Worm (Caenorhabditis elegans) whole organism, young adult: ENCODE data around the gene asp-17.

Experiments
- B0035.1 ChIP-seq: sonication (generic microtip); optimal IDR thresholded peaks from 2 replicates; lab custom pipeline; 2016; ENCODE audit warnings: missing genetic modification characterization, mild to moderate bottlenecking, missing compliant biosample characterization, missing genotype, missing genetic modification reagents
- B0336.3 ChIP-seq: fragments of 200-800 bp; sonication (Bioruptor generic); IDR thresholded peaks from 2 replicates; pipeline ENCODE4 v1.3.6; 2022; ENCODE audit warnings: missing genetic modification characterization, missing compliant biosample characterization
- F22D6.2 ChIP-seq: sonication (generic microtip); optimal IDR thresholded peaks from 2 replicates; lab custom pipeline; 2016; ENCODE audit warnings: mild to moderate bottlenecking, missing genetic modification characterization, missing compliant biosample characterization
- F49E8.2 ChIP-seq: sonication (generic microtip); optimal IDR thresholded peaks from 3 replicates; lab custom pipeline; 2017; ENCODE audit warnings: missing genetic modification characterization, mild to moderate bottlenecking, missing compliant biosample characterization, antibody characterized with exemption, moderate library complexity; ENCODE audit not compliant: insufficient read depth
- Y53F4B.3 ChIP-seq: fragments of 200-800 bp; sonication (Bioruptor generic); IDR thresholded peaks from 2 replicates; pipeline ENCODE4 v1.3.6; 2022; ENCODE audit warnings: missing genetic modification reagents, missing genetic modification characterization, missing compliant biosample characterization
- Y53G8AR.9 ChIP-seq: fragments of 200-800 bp; sonication (Bioruptor generic); conservative IDR thresholded peaks from 2 replicates; pipeline ENCODE4 v1.3.6; 2022; ENCODE audit warnings: missing genetic modification reagents, missing genetic modification characterization, missing compliant biosample characterization
- Y67H2A.10 ChIP-seq: fragments of 200-800 bp; sonication (Bioruptor generic); conservative IDR thresholded peaks from 2 replicates; pipeline ENCODE4 v1.3.6; 2022; ENCODE audit warnings: missing genetic modification reagents, missing genetic modification characterization, missing compliant biosample characterization
- Y79H2A.3 ChIP-seq: fragments of 200-800 bp; sonication (Bioruptor generic); conservative IDR thresholded peaks from 2 replicates; pipeline ENCODE4 v1.3.6; 2022; ENCODE audit warnings: missing genetic modification reagents, missing genetic modification characterization, missing compliant biosample characterization
- Y95B8A.8 ChIP-seq: fragments of 200-800 bp; sonication (Bioruptor generic); IDR thresholded peaks from 2 replicates; pipeline ENCODE4 v1.3.6; 2022; ENCODE audit warnings: missing genetic modification reagents, missing genetic modification characterization, missing compliant biosample characterization
- ZK185.1 ChIP-seq: sonication (generic microtip); optimal IDR thresholded peaks from 2 replicates; lab custom pipeline; 2016; ENCODE audit warnings: mild to moderate bottlenecking, missing genetic modification characterization, missing compliant biosample characterization; ENCODE audit not compliant: poor library complexity, severe bottlenecking
- atf-7 ChIP-seq: sonication (generic microtip); optimal IDR thresholded peaks from 2 replicates; lab custom pipeline; 2017; ENCODE audit warnings: mild to moderate bottlenecking, missing genetic modification characterization, missing compliant biosample characterization
- athp-1 ChIP-seq: sonication (generic microtip); optimal IDR thresholded peaks from 2 replicates; lab custom pipeline; 2017; ENCODE audit warnings: mild to moderate bottlenecking, missing genetic modification characterization, missing compliant biosample characterization
- ccch-3 ChIP-seq: fragments of 200-800 bp; sonication (Bioruptor generic); optimal IDR thresholded peaks from 2 replicates; lab custom pipeline; 2018; ENCODE audit warnings: mild to moderate bottlenecking, missing genetic modification characterization, missing compliant biosample characterization
- cebp-2 ChIP-seq: fragments of 200-800 bp; sonication (Bioruptor generic); IDR thresholded peaks from 2 replicates; pipeline ENCODE4 v1.3.6; 2022; ENCODE audit warnings: missing genetic modification characterization, missing compliant biosample characterization
- ceh-58 ChIP-seq: fragments of 200-800 bp; sonication (Bioruptor generic); IDR thresholded peaks from 2 replicates; pipeline ENCODE4 v1.3.6; 2022; ENCODE audit warnings: missing genetic modification characterization, missing compliant biosample characterization
- chd-7 ChIP-seq: sonication (generic microtip); optimal IDR thresholded peaks from 2 replicates; lab custom pipeline; 2016; ENCODE audit warnings: mild to moderate bottlenecking, missing genetic modification characterization, moderate library complexity, missing compliant biosample characterization
- die-1 ChIP-seq: sonication (generic microtip); optimal IDR thresholded peaks from 2 replicates; lab custom pipeline; 2016; ENCODE audit warnings: missing genotype, mild to moderate bottlenecking, missing genetic modification characterization, missing compliant biosample characterization
- dox-1 ChIP-seq: fragments of 200-800 bp; sonication (Bioruptor generic); IDR thresholded peaks from 2 replicates; pipeline ENCODE4 v1.3.6; 2022; ENCODE audit warnings: missing genetic modification reagents, missing genetic modification characterization, missing compliant biosample characterization
- dpff-1 ChIP-seq: sonication (generic microtip); optimal IDR thresholded peaks from 2 replicates; lab custom pipeline; 2017; ENCODE audit warnings: mild to moderate bottlenecking, missing genetic modification characterization, missing compliant biosample characterization
- dpl-1 ChIP-seq: fragments of 150-350 bp; optimal IDR thresholded peaks from 2 replicates; lab custom pipeline; 2014; ENCODE audit warnings: missing biosample characterization, missing genetic modification reagents, missing genetic modification characterization
- egrh-3 ChIP-seq: fragments of 200-800 bp; sonication (Bioruptor generic); IDR thresholded peaks from 2 replicates; pipeline ENCODE4 v1.3.6; 2022; ENCODE audit warnings: missing genetic modification reagents, missing genetic modification characterization, missing compliant biosample characterization
- ekl-4 ChIP-seq: fragments of 200-800 bp; sonication (Bioruptor generic); IDR thresholded peaks from 2 replicates; pipeline ENCODE4 v1.3.6; 2022; ENCODE audit warnings: missing genetic modification reagents, missing genetic modification characterization, missing compliant biosample characterization
- hmg-1.2 ChIP-seq: fragments of 200-800 bp; sonication (Bioruptor generic); IDR thresholded peaks from 2 replicates; pipeline ENCODE4 v1.3.6; 2022; ENCODE audit warnings: missing genetic modification reagents, missing genetic modification characterization, missing compliant biosample characterization
- hrde-1 ChIP-seq: sonication (generic microtip); optimal IDR thresholded peaks from 2 replicates; lab custom pipeline; 2016; ENCODE audit warnings: missing genetic modification characterization, mild to moderate bottlenecking, missing compliant biosample characterization, moderate library complexity, missing genotype, missing genetic modification reagents, borderline replicate concordance
- hsf-1 ChIP-seq: fragments of 200-800 bp; sonication (Bioruptor generic); IDR thresholded peaks from 2 replicates; pipeline ENCODE4 v1.3.6; 2022; ENCODE audit warnings: missing genetic modification reagents, missing genetic modification characterization, missing compliant biosample characterization
- lag-1 ChIP-seq: fragments of 200-800 bp; sonication (Bioruptor generic); IDR thresholded peaks from 2 replicates; pipeline ENCODE4 v1.3.6; 2022; ENCODE audit warnings: missing genetic modification reagents, missing genetic modification characterization, missing compliant biosample characterization
- lin-35 ChIP-seq, 3 experiments: fragments of 150-350 bp in 2 of 3; sonication (generic microtip) in 1 of 3; optimal IDR thresholded peaks; 2 replicates each; lab custom pipeline; 2014 to 2018; ENCODE audit warnings: missing biosample characterization in 3 of 3, missing genetic modification characterization in 3 of 3, missing genetic modification reagents in 3 of 3
- lin-54 ChIP-seq: fragments of 200-800 bp; sonication (Bioruptor generic); optimal IDR thresholded peaks from 2 replicates; lab custom pipeline; 2018; ENCODE audit warnings: mild to moderate bottlenecking, missing genetic modification characterization, missing compliant biosample characterization
- madf-3 ChIP-seq: fragments of 200-800 bp; sonication (Bioruptor generic); IDR thresholded peaks from 2 replicates; pipeline ENCODE4 v1.3.6; 2022; ENCODE audit warnings: missing genetic modification reagents, missing genetic modification characterization, missing compliant biosample characterization
- madf-6 ChIP-seq: fragments of 200-800 bp; sonication (Bioruptor generic); IDR thresholded peaks from 2 replicates; pipeline ENCODE4 v1.3.6; 2022; ENCODE audit warnings: missing genetic modification reagents, missing genetic modification characterization, missing compliant biosample characterization
- nfyb-1 ChIP-seq: fragments of 200-800 bp; sonication (Bioruptor generic); IDR thresholded peaks from 2 replicates; pipeline ENCODE4 v1.3.6; 2022; ENCODE audit warnings: missing genetic modification reagents, missing genetic modification characterization, missing compliant biosample characterization
- nhr-120 ChIP-seq: fragments of 200-800 bp; sonication (Bioruptor generic); IDR thresholded peaks from 2 replicates; pipeline ENCODE4 v1.3.6; 2022; ENCODE audit warnings: missing genetic modification characterization, missing compliant biosample characterization
- nhr-80 ChIP-seq: sonication (generic microtip); optimal IDR thresholded peaks from 2 replicates; lab custom pipeline; 2016; ENCODE audit warnings: missing genetic modification characterization, missing compliant biosample characterization
- rpc-1 ChIP-seq, 2 experiments: fragments of 150-350 bp in 1 of 2; sonication (generic microtip) in 1 of 2; optimal IDR thresholded peaks; 2 replicates each; lab custom pipeline; 2014 to 2018; ENCODE audit warnings: missing biosample characterization in 1 of 2, missing genetic modification characterization in 1 of 2, missing genetic modification reagents in 1 of 2, missing genotype in 1 of 2
- snpc-1.3 ChIP-seq: sonication (generic microtip); optimal IDR thresholded peaks from 2 replicates; lab custom pipeline; 2017; ENCODE audit warnings: missing genetic modification characterization, mild to moderate bottlenecking, missing compliant biosample characterization, antibody characterized with exemption, moderate library complexity, missing genotype, missing genetic modification reagents; ENCODE audit not compliant: insufficient read depth
- snpc-4 ChIP-seq, 5 experiments: fragments of 150-350 bp in 1 of 5; sonication (generic microtip) in 4 of 5; optimal IDR thresholded peaks; 2 replicates each; lab custom pipeline; 2014 to 2018; ENCODE audit warnings: missing genetic modification characterization in 5 of 5, missing biosample characterization in 3 of 5, antibody characterized with exemption in 2 of 5, mild to moderate bottlenecking in 2 of 5, missing compliant biosample characterization in 2 of 5, missing genotype in 2 of 5, moderate library complexity in 2 of 5, missing genetic modification reagents in 1 of 5
- sptf-2 ChIP-seq: fragments of 200-800 bp; sonication (Bioruptor generic); optimal IDR thresholded peaks from 2 replicates; lab custom pipeline; 2018; ENCODE audit warnings: mild to moderate bottlenecking, missing genetic modification characterization, missing compliant biosample characterization
- unc-130 ChIP-seq: sonication (generic microtip); optimal IDR thresholded peaks from 2 replicates; lab custom pipeline; 2016; ENCODE audit warnings: missing genetic modification reagents, missing genetic modification characterization, missing compliant biosample characterization
- xnd-1 ChIP-seq: sonication (generic microtip); optimal IDR thresholded peaks from 2 replicates; lab custom pipeline; 2016; ENCODE audit warnings: missing genotype, missing genetic modification reagents, missing genetic modification characterization, missing compliant biosample characterization
- zfh-2 ChIP-seq: fragments of 200-800 bp; sonication (Bioruptor generic); conservative IDR thresholded peaks from 2 replicates; pipeline ENCODE4 v1.3.6; 2022; ENCODE audit warnings: missing genetic modification reagents, missing genetic modification characterization, missing compliant biosample characterization
- zim-3 ChIP-seq: sonication (generic microtip); optimal IDR thresholded peaks from 2 replicates; lab custom pipeline; 2017; ENCODE audit warnings: mild to moderate bottlenecking, missing genetic modification characterization, moderate library complexity, missing compliant biosample characterization
- ztf-28 ChIP-seq: fragments of 200-800 bp; sonication (Bioruptor generic); IDR thresholded peaks from 2 replicates; pipeline ENCODE4 v1.3.6; 2022; ENCODE audit warnings: missing genetic modification reagents, missing genetic modification characterization, missing compliant biosample characterization

The asp-17 gene

ce11 chrV:19051425-19051824, 14.3 kb upstream of the asp-17 start:
- peak; percentile 81 for TF ChIP-seq nhr-80
- TF ChIP-seq snpc-4 (GFP tag; optimal IDR thresholded peaks at IDR 0.05; lab: Kevin White, UChicago) = no peak
- TF ChIP-seq snpc-4 (tag; optimal IDR thresholded peaks at IDR 0.05; lab: Kevin White, UChicago) = no peak
- no peak for TF ChIP-seq ztf-28 (GFP tag; lab: Robert Waterston, UW)

- TF ChIP-seq lin-35 (GFP tag; optimal IDR thresholded peaks at IDR 0.05; lab: Kevin White, UChicago) (no peak), die-1 (tag; lab: Kevin White, UChicago) (no peak), atf-7 (tag; lab: Kevin White, UChicago) (no peak), snpc-1.3 (no peak)
- TF ChIP-seq, all 124 proteins: peak for 0
These were observed 13.8 kb upstream of the asp-17 start for ce11 chrV:19050888-19051287.

ce11 chrV:19050438-19050837, 13.3 kb upstream of the asp-17 start, which contains the start of gene asp-1:
Gene asp-1 (minus strand): TSS chrV:19050752.
- TF ChIP-seq lag-1 (GFP tag; lab: Robert Waterston, UW) (no peak), Y67H2A.10 (GFP tag; lab: Robert Waterston, UW) (no peak), sptf-2 (GFP tag; lab: Kevin White, UChicago) (no peak), Y79H2A.3 (GFP tag; lab: Robert Waterston, UW) (no peak), Y53G8AR.9 (peak; percentile 35; the same call in 1 of the 2 replicates), lin-54 (peak; percentile 16), ccch-3 (no peak), unc-130 (GFP tag; lab: Kevin White, UChicago) (no peak), F49E8.2 (tag; lab: Kevin White, UChicago) (no peak), nfyb-1 (GFP tag; lab: Robert Waterston, UW) (no peak), Y53F4B.3 (no peak), snpc-4 (GFP tag; optimal IDR thresholded peaks at IDR 0.05; lab: Kevin White, UChicago) (no peak), snpc-4 (tag; optimal IDR thresholded peaks at IDR 0.05; lab: Kevin White, UChicago) (no peak), hrde-1 (tag; lab: Kevin White, UChicago) (no peak), madf-6 (GFP tag; lab: Robert Waterston, UW) (no peak), F22D6.2 (tag; lab: Kevin White, UChicago) (no peak), ceh-58 (GFP tag; lab: Robert Waterston, UW) (no peak), chd-7 (no peak), hsf-1 (GFP tag; lab: Robert Waterston, UW) (no peak), B0035.1 (tag; lab: Kevin White, UChicago) (no peak), cebp-2 (GFP tag; lab: Robert Waterston, UW) (0 out of 2 replicates have a peak, but pooled peaks have one; percentile 8), dpl-1 (GFP tag; lab: Kevin White, UChicago) (no peak), ZK185.1 (tag; lab: Kevin White, UChicago) (no peak), Y95B8A.8 (GFP tag; lab: Robert Waterston, UW) (peak; percentile 52; the same call in 1 of the 2 replicates), B0336.3 (peak; percentile 32; the same call in 1 of the 2 replicates), zfh-2 (peak; percentile 40), atf-7 (tag; lab: Kevin White, UChicago) (peak; percentile 53), hmg-1.2 (GFP tag; lab: Robert Waterston, UW) (0 out of 2 replicates have a peak, but pooled peaks have one; percentile 12), dox-1 (GFP tag; lab: Robert Waterston, UW) (peak; percentile 47), dpff-1 (tag; lab: Kevin White, UChicago) (no peak), zim-3 (tag; lab: Kevin White, UChicago) (peak; percentile 65), rpc-1 (optimal IDR thresholded peaks at IDR 0.05; lab: Kevin White, UChicago) (no peak), rpc-1 (tag; optimal IDR thresholded peaks at IDR 0.05; lab: Kevin White, UChicago) (no peak), ekl-4 (GFP tag; lab: Robert Waterston, UW) (no peak), nhr-120 (GFP tag; lab: Robert Waterston, UW) (no peak), xnd-1 (tag; lab: Kevin White, UChicago) (no peak), egrh-3 (GFP tag; lab: Robert Waterston, UW) (peak; percentile 54; the same call in 1 of the 2 replicates), athp-1 (tag; lab: Kevin White, UChicago) (peak; percentile 10), madf-3 (GFP tag; lab: Robert Waterston, UW) (0 out of 2 replicates have a peak, but pooled peaks have one; percentile 3)
